Fruit fly (Drosophila melanogaster) whole organism, adult: Measurements from ENCODE around the gene CG14300.

Experiments used
- CG11617 ChIP-seq: fragments of 200-800 bp; sonication (Bioruptor generic); optimal IDR thresholded peaks from 2 replicates; lab custom pipeline; 2017; ENCODE audit warnings: mild to moderate bottlenecking, missing biosample characterization, missing genetic modification reagents, missing genetic modification characterization
- CG12768 ChIP-seq: fragments of 200-800 bp; sonication (Bioruptor generic); optimal IDR thresholded peaks from 2 replicates; lab custom pipeline; 2017; ENCODE audit warnings: missing biosample characterization, missing genetic modification characterization, mild to moderate bottlenecking, moderate library complexity, missing genetic modification reagents
- CG14711 ChIP-seq: fragments of 200-800 bp; sonication (Bioruptor generic); optimal IDR thresholded peaks from 2 replicates; lab custom pipeline; 2018; ENCODE audit warnings: missing biosample characterization, mild to moderate bottlenecking, missing genetic modification characterization, moderate library complexity
- CG1620 ChIP-seq: fragments of 200-800 bp; sonication (Bioruptor generic); optimal IDR thresholded peaks from 2 replicates; lab custom pipeline; 2016; ENCODE audit warnings: missing biosample characterization, missing genetic modification characterization
- CG33017 ChIP-seq: fragments of 200-800 bp; sonication (Bioruptor generic); optimal IDR thresholded peaks from 2 replicates; lab custom pipeline; 2018; ENCODE audit warnings: missing biosample characterization, mild to moderate bottlenecking, missing genetic modification characterization, moderate library complexity
- CG5204 ChIP-seq: fragments of 200-800 bp; sonication (Bioruptor generic); optimal IDR thresholded peaks from 2 replicates; lab custom pipeline; 2016; ENCODE audit warnings: missing biosample characterization, missing genetic modification characterization
- CG7045 ChIP-seq: fragments of 200-800 bp; sonication (Bioruptor generic); optimal IDR thresholded peaks from 2 replicates; lab custom pipeline; 2017; ENCODE audit warnings: missing biosample characterization, mild to moderate bottlenecking, missing genetic modification characterization
- CG7101 ChIP-seq: fragments of 200-800 bp; sonication (Bioruptor generic); optimal IDR thresholded peaks from 2 replicates; lab custom pipeline; 2018; ENCODE audit warnings: missing biosample characterization, mild to moderate bottlenecking, missing genetic modification characterization, moderate library complexity
- Clk ChIP-seq: fragments of 200-800 bp; sonication (Bioruptor generic); optimal IDR thresholded peaks from 2 replicates; lab custom pipeline; 2017; ENCODE audit warnings: missing biosample characterization, missing genetic modification characterization
- Crg-1 ChIP-seq: fragments of 200-800 bp; sonication (Bioruptor generic); optimal IDR thresholded peaks from 2 replicates; lab custom pipeline; 2016; ENCODE audit warnings: missing biosample characterization, missing genetic modification characterization
- Hr96 ChIP-seq: fragments of 200-800 bp; sonication (Bioruptor generic); optimal IDR thresholded peaks from 2 replicates; lab custom pipeline; 2016; ENCODE audit warnings: missing biosample characterization, missing genetic modification characterization
- Mnt ChIP-seq: fragments of 200-800 bp; sonication (Bioruptor generic); optimal IDR thresholded peaks from 2 replicates; lab custom pipeline; 2016; ENCODE audit warnings: missing biosample characterization, mild to moderate bottlenecking, missing genetic modification characterization
- bab1 ChIP-seq: fragments of 200-800 bp; sonication (Bioruptor generic); optimal IDR thresholded peaks from 3 replicates; lab custom pipeline; 2019; ENCODE audit warnings: missing biosample characterization, mild to moderate bottlenecking, missing genetic modification characterization, moderate library complexity
- cic ChIP-seq: fragments of 200-800 bp; sonication (Bioruptor generic); optimal IDR thresholded peaks from 2 replicates; lab custom pipeline; 2017; ENCODE audit warnings: missing biosample characterization, mild to moderate bottlenecking, missing genetic modification characterization, moderate library complexity
- cnc ChIP-seq, 2 experiments: fragments of >200 bp; optimal IDR thresholded peaks; 2 replicates each; lab custom pipeline; 2017
- kay ChIP-seq: fragments of 200-800 bp; sonication (Bioruptor generic); peaks from one replicate; lab custom pipeline; 2016; ENCODE audit warnings: missing biosample characterization, missing genetic modification characterization, borderline replicate concordance
- ovo ChIP-seq: fragments of 200-800 bp; sonication (Bioruptor generic); optimal IDR thresholded peaks from 2 replicates; lab custom pipeline; 2016; ENCODE audit warnings: missing biosample characterization, missing genetic modification characterization
- pad ChIP-seq: fragments of 200-800 bp; sonication (Bioruptor generic); optimal IDR thresholded peaks from 3 replicates; lab custom pipeline; 2017; ENCODE audit warnings: missing biosample characterization, missing genetic modification characterization, mild to moderate bottlenecking, moderate library complexity, missing genetic modification reagents
- tj ChIP-seq: fragments of 200-800 bp; sonication (Bioruptor generic); optimal IDR thresholded peaks from 3 replicates; lab custom pipeline; 2017; ENCODE audit warnings: missing biosample characterization, mild to moderate bottlenecking, missing genetic modification characterization, moderate library complexity
- toe ChIP-seq: fragments of 200-800 bp; sonication (Bioruptor generic); optimal IDR thresholded peaks from 2 replicates; lab custom pipeline; 2016; ENCODE audit warnings: missing biosample characterization, missing genetic modification characterization

The CG14300 gene

dm6 chr3R:18693611-18694010 lies at the start of gene CG14300:
CG14300 (minus strand) TSS chr3R:18693711.
- no peak for TF ChIP-seq kay (GFP tag; lab: Kevin White, UChicago)
- TF ChIP-seq cic (GFP tag; lab: Kevin White, UChicago) = no peak
- TF ChIP-seq bab1 (GFP tag; lab: Kevin White, UChicago) = no peak
- no peak for TF ChIP-seq Clk (GFP tag; lab: Kevin White, UChicago)
- no peak for TF ChIP-seq toe
- no peak for TF ChIP-seq CG14711 (tag; lab: Kevin White, UChicago)
- no peak for TF ChIP-seq Mnt (GFP tag; lab: Kevin White, UChicago)
- no peak for TF ChIP-seq pad (GFP tag; lab: Kevin White, UChicago)
- no peak for TF ChIP-seq CG7045
- TF ChIP-seq CG1620 (GFP tag; lab: Kevin White, UChicago) = no peak
- TF ChIP-seq Hr96 (GFP tag; lab: Kevin White, UChicago) = no peak

DNA sequence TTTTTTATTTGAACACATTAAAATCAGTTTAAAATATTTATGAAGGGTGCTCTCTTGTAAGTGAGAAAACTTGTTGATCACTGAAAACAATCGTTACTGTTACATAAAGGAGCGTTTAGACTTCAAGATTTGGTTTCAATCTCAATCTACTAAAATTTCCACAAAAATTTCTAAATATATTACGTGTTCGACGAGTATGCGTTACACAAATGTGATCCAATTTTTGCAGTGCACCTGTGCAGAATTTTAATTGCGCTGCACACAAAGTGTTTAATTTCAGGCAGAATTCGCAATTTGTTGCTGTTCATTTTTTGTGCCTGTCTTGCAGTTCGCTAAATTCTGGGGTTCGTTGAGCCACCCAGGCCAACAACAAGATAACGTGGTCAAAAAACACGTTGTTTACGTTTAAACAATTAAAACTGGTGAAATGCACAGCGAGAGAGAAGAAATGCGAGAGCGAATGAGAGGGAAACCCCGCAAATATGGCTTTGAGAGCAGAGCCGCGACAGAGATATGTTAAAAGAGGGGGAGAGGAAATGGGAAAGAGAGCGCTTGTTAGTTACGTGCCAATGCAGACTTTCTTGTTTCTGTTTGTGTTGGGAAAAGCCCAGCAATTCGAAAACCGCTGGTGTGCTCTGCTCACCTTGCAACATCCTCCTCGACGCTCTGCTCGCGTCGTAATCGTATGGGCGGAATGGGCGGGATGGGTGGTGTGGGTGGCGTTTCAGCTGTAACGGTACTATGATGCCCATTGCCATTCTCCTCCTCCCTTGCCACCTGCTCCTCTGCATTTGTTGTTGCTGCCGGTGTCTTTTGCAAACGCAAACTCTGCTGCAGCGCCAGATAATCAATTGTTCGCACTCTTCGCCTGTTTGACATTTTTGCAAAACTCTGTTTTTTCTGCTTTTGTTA lies 49.1 kb upstream of the CG14300 start:
- TF ChIP-seq CG5204 (no peak), Clk (GFP tag; lab: Kevin White, UChicago) (no peak), CG33017 (tag; lab: Kevin White, UChicago) (no peak), ovo (GFP tag; lab: Kevin White, UChicago) (peak; percentile 63), CG14711 (tag; lab: Kevin White, UChicago) (peak; percentile 61), CG11617 (GFP tag; lab: Kevin White, UChicago) (peak; percentile 22), kay (GFP tag; lab: Kevin White, UChicago) (no peak), tj (GFP tag; lab: Kevin White, UChicago) (peak; percentile 97), Mnt (GFP tag; lab: Kevin White, UChicago) (peak; percentile 63), Crg-1 (GFP tag; lab: Kevin White, UChicago) (no peak), CG12768 (GFP tag; lab: Kevin White, UChicago) (peak; percentile 33), Hr96 (GFP tag; lab: Kevin White, UChicago) (no peak), pad (GFP tag; lab: Kevin White, UChicago) (peak; percentile 88), cic (GFP tag; lab: Kevin White, UChicago) (no peak), CG7101 (tag; lab: Kevin White, UChicago) (peak; percentile 41), bab1 (GFP tag; lab: Kevin White, UChicago) (no peak)

DNA sequence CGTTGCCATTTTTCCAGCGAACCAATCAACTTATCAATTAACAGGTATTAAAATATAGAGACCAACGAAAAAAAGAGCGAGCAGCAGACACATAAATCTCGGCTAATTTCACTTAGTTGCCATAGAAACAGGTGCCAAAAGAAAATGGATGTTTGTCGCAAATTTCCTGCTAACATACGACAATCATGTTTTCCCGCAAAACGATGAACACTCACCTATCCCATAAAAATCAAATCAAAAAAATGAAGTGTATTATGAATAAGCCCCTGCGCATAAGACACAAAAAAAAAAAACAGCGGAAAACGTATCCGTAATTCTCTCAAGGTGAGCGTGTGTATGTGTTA lies 48.3 kb upstream of the CG14300 start:
- TF ChIP-seq CG5204 (no peak), CG11617 (GFP tag; lab: Kevin White, UChicago) (no peak), CG14711 (tag; lab: Kevin White, UChicago) (no peak), Mnt (GFP tag; lab: Kevin White, UChicago) (no peak), CG12768 (GFP tag; lab: Kevin White, UChicago) (no peak), Crg-1 (GFP tag; lab: Kevin White, UChicago) (no peak), pad (GFP tag; lab: Kevin White, UChicago) (no peak)

dm6 chr3R:18741027-18741843 lies 47.7 kb upstream of the CG14300 start:
- TF ChIP-seq toe (no peak), CG7045 (peak; percentile 45), Clk (GFP tag; lab: Kevin White, UChicago) (no peak), CG14711 (tag; lab: Kevin White, UChicago) (peak; percentile 86), kay (GFP tag; lab: Kevin White, UChicago) (no peak), CG12768 (GFP tag; lab: Kevin White, UChicago) (peak; percentile 68), ovo (GFP tag; lab: Kevin White, UChicago) (no peak), tj (GFP tag; lab: Kevin White, UChicago) (no peak), cnc (optimal IDR thresholded peaks at IDR 0.05; lab: Kevin White, UChicago) (no peak), CG5204 (no peak), cic (GFP tag; lab: Kevin White, UChicago) (no peak), CG7101 (tag; lab: Kevin White, UChicago) (peak; percentile 84), bab1 (GFP tag; lab: Kevin White, UChicago) (peak; percentile 91), CG11617 (GFP tag; lab: Kevin White, UChicago) (peak; percentile 18), CG33017 (tag; lab: Kevin White, UChicago) (peak; percentile 36), pad (GFP tag; lab: Kevin White, UChicago) (peak; percentile 71), Crg-1 (GFP tag; lab: Kevin White, UChicago) (no peak), Hr96 (GFP tag; lab: Kevin White, UChicago) (no peak), Mnt (GFP tag; lab: Kevin White, UChicago) (no peak), CG1620 (GFP tag; lab: Kevin White, UChicago) (no peak)
